Worm (Caenorhabditis elegans) whole organism, L4 larva: ENCODE results near the gene Y15E3A.3.

Experiments
- R02D3.7 ChIP-seq: fragments of 150-350 bp; sonication (generic microtip); optimal IDR thresholded peaks from 3 replicates; lab custom pipeline; 2014; ENCODE audit warnings: missing biosample characterization, missing genetic modification characterization
- daf-12 ChIP-seq: fragments of 150-350 bp; optimal IDR thresholded peaks from 2 replicates; lab custom pipeline; 2014; ENCODE audit warnings: missing biosample characterization, missing genetic modification reagents, missing genetic modification characterization
- daf-19 ChIP-seq: fragments of 200-800 bp; sonication (Bioruptor generic); conservative IDR thresholded peaks from 2 replicates; pipeline ENCODE4 v1.3.6; 2022; ENCODE audit warnings: missing genetic modification characterization, missing compliant biosample characterization
- dmd-6 ChIP-seq: fragments of 200-800 bp; sonication (Bioruptor generic); IDR thresholded peaks from 2 replicates; pipeline ENCODE4 v1.3.6; 2022; ENCODE audit warnings: missing genetic modification reagents, missing genetic modification characterization, missing compliant biosample characterization
- dpl-1 ChIP-seq: fragments of 150-350 bp; optimal IDR thresholded peaks from 2 replicates; lab custom pipeline; 2014; ENCODE audit warnings: missing biosample characterization, missing genetic modification reagents, missing genetic modification characterization
- mdl-1 ChIP-seq, 2 experiments: fragments of 150-350 bp in 1 of 2; sonication (generic microtip) in 1 of 2; optimal IDR thresholded peaks; 2 replicates each; lab custom pipeline; 2014 to 2017; ENCODE audit warnings: missing biosample characterization in 2 of 2, missing genetic modification characterization in 2 of 2
- nhr-42 ChIP-seq: fragments of 200-800 bp; sonication (Bioruptor generic); IDR thresholded peaks from 2 replicates; pipeline ENCODE4 v1.3.6; 2022; ENCODE audit warnings: missing genetic modification characterization, missing compliant biosample characterization
- pqm-1 ChIP-seq: sonication (generic microtip); optimal IDR thresholded peaks from 2 replicates; lab custom pipeline; 2017; ENCODE audit warnings: missing biosample characterization, missing genetic modification characterization
- unc-130 ChIP-seq: sonication (generic microtip); optimal IDR thresholded peaks from 2 replicates; lab custom pipeline; 2016; ENCODE audit warnings: missing genetic modification reagents, missing genetic modification characterization, missing compliant biosample characterization
- unc-39 ChIP-seq: sonication (generic microtip); optimal IDR thresholded peaks from 2 replicates; lab custom pipeline; 2017; ENCODE audit warnings: missing biosample characterization, missing genetic modification characterization
- unc-62 ChIP-seq, 3 experiments: fragments of 150-350 bp in 1 of 3; sonication (generic microtip); optimal IDR thresholded peaks in 2 of 3; peaks in 1 of 3; 1 replicate in 1 of 3; 2 replicates in 2 of 3; lab custom pipeline; 2014 to 2017; ENCODE audit warnings: missing biosample characterization in 3 of 3, missing genetic modification characterization in 3 of 3, missing genetic modification reagents in 3 of 3, missing genotype in 1 of 3
- vab-7 ChIP-seq: fragments of 200-800 bp; sonication (Bioruptor generic); IDR thresholded peaks from 2 replicates; pipeline ENCODE4 v1.3.6; 2022; ENCODE audit warnings: missing genetic modification reagents, missing genetic modification characterization, missing compliant biosample characterization
- ztf-11 ChIP-seq: fragments of 150-350 bp; optimal IDR thresholded peaks from 2 replicates; lab custom pipeline; 2014; ENCODE audit warnings: missing biosample characterization, missing genetic modification characterization

DNA sequence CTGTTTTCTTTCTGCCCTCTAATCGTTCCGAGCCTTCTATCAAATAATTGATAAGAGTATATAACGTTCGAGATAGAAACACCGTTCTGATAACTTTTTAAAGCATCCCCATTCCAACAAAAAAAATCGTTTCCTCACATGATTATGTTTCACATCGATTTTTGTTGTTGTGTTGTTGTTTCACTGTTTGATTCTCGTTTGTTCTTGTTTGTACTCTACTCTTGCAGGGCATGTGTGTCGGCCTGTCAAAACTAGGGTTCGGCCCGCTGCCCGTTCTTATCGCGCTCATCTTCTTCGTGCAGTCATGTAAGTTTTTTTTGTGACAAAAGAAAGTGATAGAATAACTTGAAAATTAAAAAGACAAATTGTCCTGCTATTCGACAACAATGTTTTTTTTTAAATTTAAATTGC is 40.2 kb upstream of the Y15E3A.3 start, which contains the start of gene C33A11.2:
- TF ChIP-seq nhr-42 (GFP tag; lab: Robert Waterston, UW) (no peak), daf-19 (GFP tag; lab: Robert Waterston, UW) (no peak), ztf-11 (tag; lab: Kevin White, UChicago) (no peak), pqm-1 (tag; lab: Kevin White, UChicago) (peak; percentile 61), dpl-1 (GFP tag; lab: Kevin White, UChicago) (peak; percentile 9), unc-130 (GFP tag; lab: Kevin White, UChicago) (no peak), mdl-1 (tag; optimal IDR thresholded peaks at IDR 0.05; lab: Kevin White, UChicago) (peak in 1 of 2 experiments; percentile 49), daf-12 (no peak), dmd-6 (GFP tag; lab: Robert Waterston, UW) (peak; percentile 63), R02D3.7 (no peak), unc-39 (no peak), unc-62 (GFP tag; optimal IDR thresholded peaks at IDR 0.05 in 1 of 2; lab: Kevin White, UChicago) (no peak), unc-62 (tag; optimal IDR thresholded peaks at IDR 0.05; lab: Kevin White, UChicago) (no peak), vab-7 (no peak)
